Fruit fly (Drosophila melanogaster): ENCODE measurements around the gene bif.
A peak's percentile ranks its signal among the peaks of the same experiment; 100 is the strongest.

Gene bif

dm6 chrX:11709799-11710720, 31.3 kb downstream of the bif start, which contains the start of gene FucT6 (continued):
- peak; percentile 87 for TF ChIP-seq HLH4C (GFP tag; IDR thresholded peaks at IDR 0.05; ENCODE audit: partially characterized antibody)
- no peak for TF ChIP-seq HLH3B (GFP tag; IDR thresholded peaks at IDR 0.05)
- no peak for TF ChIP-seq abd-A (tag; optimal IDR thresholded peaks at IDR 0.05)
- TF ChIP-seq CG14014 (GFP tag; IDR thresholded peaks at IDR 0.05): no peak
- TF ChIP-seq Usf (GFP tag; optimal IDR thresholded peaks at IDR 0.05): no peak
- TF ChIP-seq CG7987 (GFP tag; optimal IDR thresholded peaks at IDR 0.05): no peak
- TF ChIP-seq YL-1 (GFP tag; optimal IDR thresholded peaks at IDR 0.05): peak; percentile 45
- TF ChIP-seq Med (GFP tag): peak; percentile 84
- TF ChIP-seq ci (GFP tag; IDR thresholded peaks at IDR 0.05): 0 out of 3 replicates have a peak, but pooled peaks have one; percentile 7
- TF ChIP-seq Stat92E (GFP tag; optimal IDR thresholded peaks at IDR 0.05): no peak
- TF ChIP-seq CG13775 (GFP tag; optimal IDR thresholded peaks at IDR 0.05): peak; percentile 9
- 0 out of 2 replicates have a peak, but pooled peaks have one; percentile 53 for TF ChIP-seq Drgx (GFP tag; IDR thresholded peaks at IDR 0.05)
- peak; percentile 80 for TF ChIP-seq hbn (GFP tag; IDR thresholded peaks at IDR 0.05; ENCODE audit: partially characterized antibody)
- no peak for TF ChIP-seq seq (GFP tag; IDR thresholded peaks at IDR 0.05)
- TF ChIP-seq fd3F (GFP tag; optimal IDR thresholded peaks at IDR 0.05): no peak
- TF ChIP-seq CG17385 (GFP tag; optimal IDR thresholded peaks at IDR 0.05): no peak
- peak; percentile 53 for TF ChIP-seq CG14710 (tag; optimal IDR thresholded peaks at IDR 0.05)
- TF ChIP-seq Opbp (GFP tag; IDR thresholded peaks at IDR 0.05; ENCODE audit: partially characterized antibody): peak; percentile 92
- TF ChIP-seq CG4282 (GFP tag; optimal IDR thresholded peaks at IDR 0.05): no peak
- TF ChIP-seq CTCF (GFP tag; optimal IDR thresholded peaks at IDR 0.05): no peak
- no peak for TF ChIP-seq CG5245 (GFP tag; optimal IDR thresholded peaks at IDR 0.05)
- TF ChIP-seq Eip74EF (GFP tag; optimal IDR thresholded peaks at IDR 0.05): peak in 1 of 2 experiments; percentile 32
- TF ChIP-seq CG18599 (GFP tag; optimal IDR thresholded peaks at IDR 0.05): peak; percentile 46
- TF ChIP-seq HLH54F (GFP tag; optimal IDR thresholded peaks at IDR 0.05): peak; percentile 5
- no peak for TF ChIP-seq NC2α (GFP tag; optimal IDR thresholded peaks at IDR 0.05)
- TF ChIP-seq esg (GFP tag; conservative IDR thresholded peaks at IDR 0.05): no peak
- peak; percentile 23 for TF ChIP-seq gfzf (GFP tag; optimal IDR thresholded peaks at IDR 0.05)
- TF ChIP-seq rib (GFP tag; IDR thresholded peaks at IDR 0.05): no peak
- peak; percentile 72 for TF ChIP-seq MBD-R2 (GFP tag; IDR thresholded peaks at IDR 0.05)
- no peak for TF ChIP-seq CG12236 (GFP tag; optimal IDR thresholded peaks at IDR 0.05)
- peak; percentile 52 for TF ChIP-seq CG12155 (GFP tag; optimal IDR thresholded peaks at IDR 0.05)
- no peak for TF ChIP-seq Hr3 (GFP tag; optimal IDR thresholded peaks at IDR 0.05)
- no peak for TF ChIP-seq Atf-2 (GFP tag; optimal IDR thresholded peaks at IDR 0.05)
- peak; percentile 21 for TF ChIP-seq cwo (GFP tag; optimal IDR thresholded peaks at IDR 0.05)
- TF ChIP-seq pnt (GFP tag; optimal IDR thresholded peaks at IDR 0.05): no peak
- peak; percentile 85 for TF ChIP-seq unc-4 (GFP tag; IDR thresholded peaks at IDR 0.05; ENCODE audit: partially characterized antibody)
- peak; percentile 37 for TF ChIP-seq CHES-1-like (GFP tag; optimal IDR thresholded peaks at IDR 0.05)
- TF ChIP-seq Blimp-1 (GFP tag; optimal IDR thresholded peaks at IDR 0.05): no peak
- TF ChIP-seq B-H1 (GFP tag; IDR thresholded peaks at IDR 0.05): no peak; the same call in 2 of the 3 replicates
- peak; percentile 8 for TF ChIP-seq D19A (tag; optimal IDR thresholded peaks at IDR 0.05)
- peak; percentile 89 for TF ChIP-seq BEAF-32 (GFP tag; optimal IDR thresholded peaks at IDR 0.05)
- TF ChIP-seq NFAT (GFP tag; IDR thresholded peaks at IDR 0.05): no peak
- TF ChIP-seq Nf-YC (tag; optimal IDR thresholded peaks at IDR 0.05): peak; percentile 26
- peak; percentile 20 for TF ChIP-seq dm (GFP tag; optimal IDR thresholded peaks at IDR 0.05)
- TF ChIP-seq CG10209 (GFP tag; optimal IDR thresholded peaks at IDR 0.05): peak; percentile 6
- TF ChIP-seq CG6175 (GFP tag; IDR thresholded peaks at IDR 0.05): no peak
- TF ChIP-seq gem (tag; optimal IDR thresholded peaks at IDR 0.05): peak; percentile 25
- TF ChIP-seq Mad (GFP tag; optimal IDR thresholded peaks at IDR 0.05): peak; percentile 0

Measured in whole organism, embryonic.